Fruit fly (Drosophila melanogaster) whole organism, embryonic: Measurements from ENCODE around the gene Kdm5.
A peak's percentile ranks its signal among the peaks of the same experiment; 100 is the strongest.

Experiments
- Ada2b ChIP-seq: fragments of 200-800 bp; sonication (Bioruptor generic); IDR thresholded peaks from 2 replicates; pipeline ENCODE4 v1.3.6; 2022; ENCODE audit warnings: missing biosample characterization, missing genetic modification characterization
- Adf1 ChIP-seq: fragments of 200-800 bp; sonication (Bioruptor generic); IDR thresholded peaks from 2 replicates; pipeline ENCODE4 v1.3.6; 2022; ENCODE audit warnings: missing biosample characterization, missing genetic modification characterization
- C15 ChIP-seq: fragments of 200-800 bp; sonication (Bioruptor generic); IDR thresholded peaks from 3 replicates; pipeline ENCODE4 v1.3.6; 2022; ENCODE audit warnings: missing biosample characterization, missing genetic modification characterization
- CG10147 ChIP-seq: fragments of 200-800 bp; sonication (Bioruptor generic); optimal IDR thresholded peaks from 2 replicates; lab custom pipeline; 2019; ENCODE audit warnings: missing biosample characterization, mild to moderate bottlenecking, missing genetic modification characterization, moderate library complexity
- CG10267 ChIP-seq: fragments of 200-800 bp; sonication (Bioruptor generic); optimal IDR thresholded peaks from 2 replicates; lab custom pipeline; 2018; ENCODE audit warnings: missing biosample characterization, mild to moderate bottlenecking, missing genetic modification characterization, moderate library complexity
- CG10321 ChIP-seq: fragments of 200-800 bp; sonication (Bioruptor generic); IDR thresholded peaks from 2 replicates; pipeline ENCODE4 v1.3.6; 2022; ENCODE audit warnings: missing biosample characterization, missing genetic modification characterization
- CG11247 ChIP-seq: fragments of 200-800 bp; sonication (Bioruptor generic); IDR thresholded peaks from 2 replicates; pipeline ENCODE4 v1.3.6; 2022; ENCODE audit warnings: missing biosample characterization, missing genetic modification characterization
- CG11504 ChIP-seq: fragments of 200-800 bp; sonication (Bioruptor generic); optimal IDR thresholded peaks from 3 replicates; lab custom pipeline; 2019; ENCODE audit warnings: missing biosample characterization, mild to moderate bottlenecking, missing genetic modification characterization, moderate library complexity
- CG12104 ChIP-seq: fragments of 200-800 bp; sonication (Bioruptor generic); optimal IDR thresholded peaks from 3 replicates; lab custom pipeline; 2016; ENCODE audit warnings: missing biosample characterization, missing genetic modification characterization
- CG13424 ChIP-seq: fragments of 200-800 bp; sonication (Bioruptor generic); optimal IDR thresholded peaks from 2 replicates; lab custom pipeline; 2019; ENCODE audit warnings: missing biosample characterization, mild to moderate bottlenecking, missing genetic modification characterization, moderate library complexity
- CG14050 ChIP-seq: fragments of 200-800 bp; sonication (Bioruptor generic); IDR thresholded peaks from 3 replicates; pipeline ENCODE4 v1.3.6; 2022; ENCODE audit warnings: missing biosample characterization, missing genetic modification characterization
- CG14860 ChIP-seq: fragments of 200-800 bp; sonication (Bioruptor generic); IDR thresholded peaks from 3 replicates; pipeline ENCODE4 v1.3.6; 2022; ENCODE audit warnings: missing biosample characterization, missing genetic modification characterization; ENCODE audit not compliant: partially characterized antibody
- CG1603 ChIP-seq: fragments of 200-800 bp; sonication (Bioruptor generic); optimal IDR thresholded peaks from 2 replicates; lab custom pipeline; 2019; ENCODE audit warnings: missing biosample characterization, mild to moderate bottlenecking, missing genetic modification characterization, moderate library complexity
- CG16815 ChIP-seq: fragments of 200-800 bp; sonication (Bioruptor generic); optimal IDR thresholded peaks from 3 replicates; lab custom pipeline; 2017; ENCODE audit warnings: missing biosample characterization, mild to moderate bottlenecking, missing genetic modification characterization
- CG17186 ChIP-seq: fragments of 200-800 bp; sonication (Bioruptor generic); optimal IDR thresholded peaks from 3 replicates; lab custom pipeline; 2017; ENCODE audit warnings: missing biosample characterization, missing genetic modification reagents, missing genetic modification characterization
- CG18011 ChIP-seq: fragments of 200-800 bp; sonication (Bioruptor generic); optimal IDR thresholded peaks from 2 replicates; lab custom pipeline; 2017; ENCODE audit warnings: missing biosample characterization, missing genetic modification characterization, mild to moderate bottlenecking, moderate library complexity, missing genotype
- CG1832 ChIP-seq: fragments of 200-800 bp; sonication (Bioruptor generic); optimal IDR thresholded peaks from 2 replicates; lab custom pipeline; 2017; ENCODE audit warnings: missing biosample characterization, mild to moderate bottlenecking, missing genetic modification characterization, inconsistent platforms
- CG18599 ChIP-seq: fragments of 200-800 bp; sonication (Bioruptor generic); optimal IDR thresholded peaks from 3 replicates; lab custom pipeline; 2017; ENCODE audit warnings: missing biosample characterization, missing genetic modification characterization, mild to moderate bottlenecking, moderate library complexity, missing genetic modification reagents
- CG31365 ChIP-seq: fragments of 200-800 bp; sonication (Bioruptor generic); optimal IDR thresholded peaks from 2 replicates; lab custom pipeline; 2018; ENCODE audit warnings: missing biosample characterization, mild to moderate bottlenecking, missing genetic modification characterization
- CG4404 ChIP-seq: fragments of 200-800 bp; sonication (Bioruptor generic); IDR thresholded peaks from 2 replicates; pipeline ENCODE4 v1.3.6; 2022; ENCODE audit warnings: missing biosample characterization, missing genetic modification characterization
- CG4707 ChIP-seq: fragments of 200-800 bp; sonication (Bioruptor generic); optimal IDR thresholded peaks from 2 replicates; lab custom pipeline; 2018; ENCODE audit warnings: missing biosample characterization, mild to moderate bottlenecking, missing genetic modification characterization, moderate library complexity
- CG6854 ChIP-seq: fragments of 200-800 bp; sonication (Bioruptor generic); optimal IDR thresholded peaks from 3 replicates; lab custom pipeline; 2017; ENCODE audit warnings: missing biosample characterization, mild to moderate bottlenecking, missing genetic modification characterization
- CG9727 ChIP-seq: fragments of 200-800 bp; sonication (Bioruptor generic); optimal IDR thresholded peaks from 3 replicates; lab custom pipeline; 2017; ENCODE audit warnings: missing biosample characterization, mild to moderate bottlenecking, missing genetic modification characterization
- CG9932 ChIP-seq: fragments of 200-800 bp; sonication (Bioruptor generic); IDR thresholded peaks from 2 replicates; pipeline ENCODE4 v1.3.6; 2022; ENCODE audit warnings: missing biosample characterization, missing genetic modification characterization
- Dad ChIP-seq: fragments of 200-800 bp; sonication (Bioruptor generic); optimal IDR thresholded peaks from 3 replicates; lab custom pipeline; 2016; ENCODE audit warnings: missing biosample characterization, missing genetic modification characterization
- E2f1 ChIP-seq: fragments of 200-800 bp; sonication (Bioruptor generic); IDR thresholded peaks from 2 replicates; pipeline ENCODE4 v1.3.6; 2022; ENCODE audit warnings: missing biosample characterization, missing genetic modification characterization
- H15 ChIP-seq: fragments of 200-800 bp; sonication (Bioruptor generic); IDR thresholded peaks from 3 replicates; pipeline ENCODE4 v1.3.6; 2022; ENCODE audit warnings: missing biosample characterization, missing genetic modification characterization
- Hr39 ChIP-seq: fragments of >200 bp; optimal IDR thresholded peaks from 2 replicates; lab custom pipeline; 2017
- NC2β ChIP-seq: fragments of 200-800 bp; sonication (Bioruptor generic); optimal IDR thresholded peaks from 2 replicates; lab custom pipeline; 2016; ENCODE audit warnings: missing biosample characterization, missing genetic modification characterization
- Neu2 ChIP-seq: fragments of 200-800 bp; sonication (Bioruptor generic); optimal IDR thresholded peaks from 3 replicates; lab custom pipeline; 2016; ENCODE audit warnings: missing biosample characterization, missing genetic modification characterization, borderline replicate concordance
- Oaz ChIP-seq: fragments of 200-800 bp; sonication (Bioruptor generic); IDR thresholded peaks from 2 replicates; pipeline ENCODE4 v1.3.6; 2022; ENCODE audit warnings: missing biosample characterization, missing genetic modification characterization
- Xrp1 ChIP-seq: fragments of 200-800 bp; sonication (Bioruptor generic); IDR thresholded peaks from 2 replicates; pipeline ENCODE4 v1.3.6; 2022; ENCODE audit warnings: missing biosample characterization, missing genetic modification characterization
- abd-A ChIP-seq: fragments of 200-800 bp; sonication (Bioruptor generic); optimal IDR thresholded peaks from 3 replicates; lab custom pipeline; 2019; ENCODE audit warnings: missing biosample characterization, mild to moderate bottlenecking, missing genetic modification characterization, moderate library complexity
- ato ChIP-seq: fragments of 200-800 bp; sonication (Bioruptor generic); IDR thresholded peaks from 2 replicates; pipeline ENCODE4 v1.3.6; 2022; ENCODE audit warnings: missing biosample characterization, missing genetic modification characterization; ENCODE audit not compliant: partially characterized antibody
- az2 ChIP-seq: fragments of 200-800 bp; sonication (Bioruptor generic); optimal IDR thresholded peaks from 3 replicates; lab custom pipeline; 2016; ENCODE audit warnings: missing biosample characterization, missing genetic modification characterization
- bab2 ChIP-seq: fragments of 200-800 bp; sonication (Bioruptor generic); optimal IDR thresholded peaks from 2 replicates; lab custom pipeline; 2016; ENCODE audit warnings: missing biosample characterization, missing genetic modification characterization
- br ChIP-seq: fragments of >200 bp; optimal IDR thresholded peaks from 2 replicates; lab custom pipeline; 2017
- caup ChIP-seq: fragments of 200-800 bp; sonication (Bioruptor generic); optimal IDR thresholded peaks from 3 replicates; lab custom pipeline; 2017; ENCODE audit warnings: missing biosample characterization, mild to moderate bottlenecking, missing genetic modification characterization, moderate library complexity; ENCODE audit not compliant: severe bottlenecking
- crol ChIP-seq: fragments of 200-800 bp; sonication (Bioruptor generic); IDR thresholded peaks from 2 replicates; pipeline ENCODE4 v1.3.6; 2022; ENCODE audit warnings: missing biosample characterization, missing genetic modification characterization
- dmrt11E ChIP-seq: fragments of 200-800 bp; sonication (Bioruptor generic); optimal IDR thresholded peaks from 3 replicates; lab custom pipeline; 2018; ENCODE audit warnings: missing biosample characterization, mild to moderate bottlenecking, missing genetic modification characterization, moderate library complexity
- dmrt99B ChIP-seq: fragments of 200-800 bp; sonication (Bioruptor generic); optimal IDR thresholded peaks from 2 replicates; lab custom pipeline; 2018; ENCODE audit warnings: missing biosample characterization, mild to moderate bottlenecking, missing genetic modification characterization, moderate library complexity
- en ChIP-seq: fragments of 200-800 bp; sonication (Bioruptor generic); optimal IDR thresholded peaks from 2 replicates; lab custom pipeline; 2016; ENCODE audit warnings: missing biosample characterization, missing genetic modification characterization
- knrl ChIP-seq: fragments of 200-800 bp; sonication (Bioruptor generic); IDR thresholded peaks from 3 replicates; pipeline ENCODE4 v1.3.6; 2022; ENCODE audit warnings: missing biosample characterization, missing genetic modification characterization; ENCODE audit not compliant: partially characterized antibody
- mam ChIP-seq: fragments of 200-800 bp; sonication (Bioruptor generic); optimal IDR thresholded peaks from 3 replicates; lab custom pipeline; 2016; ENCODE audit warnings: missing biosample characterization, missing genetic modification characterization
- psq ChIP-seq: fragments of 200-800 bp; sonication (Bioruptor generic); optimal IDR thresholded peaks from 2 replicates; lab custom pipeline; 2017; ENCODE audit warnings: missing biosample characterization, missing genetic modification characterization
- schlank ChIP-seq: fragments of 200-800 bp; sonication (Bioruptor generic); optimal IDR thresholded peaks from 2 replicates; lab custom pipeline; 2018; ENCODE audit warnings: missing biosample characterization, mild to moderate bottlenecking, missing genetic modification characterization
- sqz ChIP-seq: fragments of 200-800 bp; sonication (Bioruptor generic); optimal IDR thresholded peaks from 3 replicates; lab custom pipeline; 2018; ENCODE audit warnings: missing biosample characterization, mild to moderate bottlenecking, missing genetic modification characterization
- tap ChIP-seq: fragments of 200-800 bp; optimal IDR thresholded peaks from 3 replicates; lab custom pipeline; 2019; ENCODE audit warnings: missing biosample characterization, mild to moderate bottlenecking, missing genetic modification characterization, moderate library complexity
- vvl ChIP-seq: fragments of 200-800 bp; sonication (Bioruptor generic); IDR thresholded peaks from 2 replicates; pipeline ENCODE4 v1.3.6; 2022; ENCODE audit warnings: missing biosample characterization, missing genetic modification characterization
- wdn ChIP-seq: fragments of 200-800 bp; sonication (Bioruptor generic); IDR thresholded peaks from 2 replicates; pipeline ENCODE4 v1.3.6; 2022; ENCODE audit warnings: missing biosample characterization, missing genetic modification characterization

Gene Kdm5

DNA sequence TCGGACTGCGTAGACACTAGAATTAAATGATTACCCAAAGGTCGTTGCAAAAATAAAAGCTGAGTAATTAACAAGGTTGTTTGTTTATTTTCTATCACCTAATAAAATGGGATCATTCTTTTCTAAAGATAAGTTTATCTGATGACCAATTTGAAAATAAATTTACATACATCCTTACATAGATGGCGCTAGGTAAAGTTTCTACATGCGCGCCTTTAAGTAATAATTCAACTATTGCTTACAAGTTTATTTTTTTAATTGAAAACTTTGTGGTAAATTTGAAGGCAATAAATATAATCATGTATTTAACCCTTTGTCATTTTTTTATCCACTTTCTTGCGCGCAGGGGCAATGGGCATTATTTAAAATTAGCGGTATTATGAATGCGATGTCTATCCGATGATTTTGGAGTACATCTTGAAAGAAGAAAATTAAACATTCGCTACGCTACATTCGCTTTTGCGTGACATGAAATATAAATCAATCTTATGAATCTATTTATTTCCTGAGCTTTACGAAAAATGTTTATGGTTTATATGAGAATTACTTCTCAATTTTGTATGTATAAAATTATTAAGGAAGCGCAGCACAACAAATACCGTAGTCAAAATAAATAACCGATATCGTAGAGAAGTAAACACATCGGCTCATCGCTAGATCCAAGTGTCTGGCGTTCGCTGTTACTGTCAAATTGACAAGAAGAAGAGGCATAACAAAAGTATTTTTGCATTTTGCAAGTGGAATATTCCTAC is 50.4 kb downstream of the Kdm5 start, which contains the start of gene CG9044 (continued):
- TF ChIP-seq knrl (GFP tag; lab: Robert Waterston, UW) (peak; percentile 96), psq (GFP tag; lab: Kevin White, UChicago) (no peak), CG10147 (no peak), CG31365 (tag; lab: Kevin White, UChicago) (no peak), Neu2 (peak; percentile 30), CG4707 (GFP tag; lab: Kevin White, UChicago) (no peak), abd-A (tag; lab: Kevin White, UChicago) (no peak), CG11247 (GFP tag; lab: Robert Waterston, UW) (0 out of 2 replicates have a peak, but pooled peaks have one; percentile 43), az2 (peak; percentile 44), Ada2b (peak; percentile 45; the same call in 1 of the 2 replicates), Xrp1 (peak; percentile 42; the same call in 1 of the 2 replicates), CG9727 (GFP tag; lab: Kevin White, UChicago) (peak; percentile 60), Oaz (GFP tag; lab: Robert Waterston, UW) (no peak), CG13424 (tag; lab: Kevin White, UChicago) (peak; percentile 57), vvl (GFP tag; lab: Robert Waterston, UW) (no peak), CG10267 (tag; lab: Kevin White, UChicago) (peak; percentile 59), caup (no peak), Dad (GFP tag; lab: Kevin White, UChicago) (peak; percentile 59), CG1603 (tag; lab: Kevin White, UChicago) (no peak), CG10321 (GFP tag; lab: Robert Waterston, UW) (no peak), E2f1 (GFP tag; lab: Robert Waterston, UW) (peak; percentile 41; the same call in 1 of the 2 replicates), Adf1 (GFP tag; lab: Robert Waterston, UW) (no peak), en (GFP tag; lab: Kevin White, UChicago) (no peak), dmrt11E (tag; lab: Kevin White, UChicago) (peak; percentile 12), dmrt99B (tag; lab: Kevin White, UChicago) (no peak), Hr39 (lab: Kevin White, UChicago) (no peak), CG12104 (peak; percentile 19), CG11504 (tag; lab: Kevin White, UChicago) (no peak), CG16815 (GFP tag; lab: Kevin White, UChicago) (peak; percentile 21), CG1832 (GFP tag; lab: Kevin White, UChicago) (no peak), C15 (GFP tag; lab: Robert Waterston, UW) (no peak), CG18011 (GFP tag; lab: Kevin White, UChicago) (no peak), CG18599 (GFP tag; lab: Kevin White, UChicago) (no peak), mam (GFP tag; lab: Kevin White, UChicago) (peak; percentile 76), br (lab: Kevin White, UChicago) (no peak), CG4404 (GFP tag; lab: Robert Waterston, UW) (peak; percentile 45; the same call in 1 of the 2 replicates), sqz (no peak), wdn (GFP tag; lab: Robert Waterston, UW) (peak; percentile 11; the same call in 1 of the 2 replicates), tap (tag; lab: Kevin White, UChicago) (no peak), CG14050 (GFP tag; lab: Robert Waterston, UW) (no peak), ato (GFP tag; lab: Robert Waterston, UW) (peak; percentile 81), CG17186 (GFP tag; lab: Kevin White, UChicago) (peak; percentile 44), CG6854 (GFP tag; lab: Kevin White, UChicago) (no peak), H15 (GFP tag; lab: Robert Waterston, UW) (no peak), bab2 (GFP tag; lab: Kevin White, UChicago) (peak; percentile 67), CG14860 (GFP tag; lab: Robert Waterston, UW) (peak; percentile 89), crol (GFP tag; lab: Robert Waterston, UW) (no peak), schlank (tag; lab: Kevin White, UChicago) (no peak), NC2β (peak; percentile 36), CG9932 (GFP tag; lab: Robert Waterston, UW) (peak; percentile 80)
